Worm (Caenorhabditis elegans) whole organism, L2 larva: Measurements from ENCODE around the gene T10C6.10.

ENCODE experiments used
- C34F6.9 ChIP-seq: fragments of 150-350 bp; optimal IDR thresholded peaks from 2 replicates; lab custom pipeline; 2014; ENCODE audit warnings: missing biosample characterization, missing genetic modification characterization
- R02D3.7 ChIP-seq: fragments of 150-350 bp; optimal IDR thresholded peaks from 2 replicates; lab custom pipeline; 2014; ENCODE audit warnings: missing biosample characterization, missing genetic modification characterization
- Y55F3AM.14 ChIP-seq: fragments of 200-800 bp; sonication (Bioruptor generic); optimal IDR thresholded peaks from 2 replicates; lab custom pipeline; 2018; ENCODE audit warnings: mild to moderate bottlenecking, missing genetic modification characterization, missing compliant biosample characterization
- ZK546.5 ChIP-seq: sonication (generic microtip); optimal IDR thresholded peaks from 2 replicates; lab custom pipeline; 2017; ENCODE audit warnings: missing biosample characterization, missing genetic modification characterization
- alr-1 ChIP-seq: fragments of 150-350 bp; optimal IDR thresholded peaks from 2 replicates; lab custom pipeline; 2014; ENCODE audit warnings: missing biosample characterization, missing genetic modification characterization
- aly-2 ChIP-seq: fragments of 150-350 bp; optimal IDR thresholded peaks from 2 replicates; lab custom pipeline; 2014; ENCODE audit warnings: missing biosample characterization, missing genetic modification characterization
- blmp-1 ChIP-seq: sonication (generic microtip); optimal IDR thresholded peaks from 2 replicates; lab custom pipeline; 2017; ENCODE audit warnings: missing genetic modification characterization, mild to moderate bottlenecking, missing compliant biosample characterization, antibody characterized with exemption, moderate library complexity; ENCODE audit not compliant: insufficient read depth
- ceh-82 ChIP-seq: fragments of 150-350 bp; optimal IDR thresholded peaks from 2 replicates; lab custom pipeline; 2014; ENCODE audit warnings: missing biosample characterization, missing genetic modification characterization
- crh-2 ChIP-seq: sonication (generic microtip); optimal IDR thresholded peaks from 2 replicates; lab custom pipeline; 2017; ENCODE audit warnings: missing biosample characterization, missing genetic modification characterization
- dmd-4 ChIP-seq: sonication (generic microtip); optimal IDR thresholded peaks from 2 replicates; lab custom pipeline; 2017; ENCODE audit warnings: missing biosample characterization, missing genetic modification characterization
- egl-27 ChIP-seq: sonication (generic microtip); optimal IDR thresholded peaks from 3 replicates; lab custom pipeline; 2017; ENCODE audit warnings: missing biosample characterization, missing genetic modification reagents, missing genetic modification characterization
- elt-3 ChIP-seq: sonication (generic microtip); optimal IDR thresholded peaks from 2 replicates; lab custom pipeline; 2017; ENCODE audit warnings: missing biosample characterization, missing genetic modification characterization
- fos-1 ChIP-seq: fragments of 150-350 bp; optimal IDR thresholded peaks from 2 replicates; lab custom pipeline; 2014; ENCODE audit warnings: missing biosample characterization, missing genetic modification characterization
- gmeb-1 ChIP-seq: fragments of 150-350 bp; optimal IDR thresholded peaks from 2 replicates; lab custom pipeline; 2014; ENCODE audit warnings: missing biosample characterization, missing genetic modification characterization
- lin-11 ChIP-seq: fragments of 150-350 bp; sonication (generic microtip); optimal IDR thresholded peaks from 2 replicates; lab custom pipeline; 2014; ENCODE audit warnings: missing biosample characterization, missing genetic modification characterization, inconsistent platforms, mixed read lengths
- lin-13 ChIP-seq: fragments of 150-350 bp; optimal IDR thresholded peaks from 2 replicates; lab custom pipeline; 2014; ENCODE audit warnings: missing biosample characterization, missing genetic modification reagents, missing genetic modification characterization
- lsy-2 ChIP-seq, 2 experiments: fragments of 150-350 bp in 1 of 2; sonication (generic microtip) in 1 of 2; optimal IDR thresholded peaks; 2 replicates each; lab custom pipeline; 2014 to 2017; ENCODE audit warnings: missing biosample characterization in 2 of 2, missing genetic modification characterization in 2 of 2
- mab-5 ChIP-seq: fragments of 150-350 bp; optimal IDR thresholded peaks from 2 replicates; lab custom pipeline; 2014; ENCODE audit warnings: missing biosample characterization, missing genetic modification characterization
- mbf-1 ChIP-seq: sonication (generic microtip); optimal IDR thresholded peaks from 2 replicates; lab custom pipeline; 2017; ENCODE audit warnings: missing biosample characterization, missing genetic modification characterization
- nhr-10 ChIP-seq: sonication (generic microtip); optimal IDR thresholded peaks from 2 replicates; lab custom pipeline; 2017; ENCODE audit warnings: missing biosample characterization, missing genetic modification characterization
- nhr-11 ChIP-seq: fragments of 150-350 bp; optimal IDR thresholded peaks from 2 replicates; lab custom pipeline; 2014; ENCODE audit warnings: missing biosample characterization, missing genetic modification characterization
- nhr-12 ChIP-seq: fragments of 150-350 bp; optimal IDR thresholded peaks from 2 replicates; lab custom pipeline; 2014; ENCODE audit warnings: missing biosample characterization, missing genetic modification characterization
- nhr-129 ChIP-seq: fragments of 150-350 bp; optimal IDR thresholded peaks from 2 replicates; lab custom pipeline; 2014; ENCODE audit warnings: missing biosample characterization, missing genetic modification characterization
- nhr-23 ChIP-seq: fragments of 150-350 bp; optimal IDR thresholded peaks from 2 replicates; lab custom pipeline; 2014; ENCODE audit warnings: missing biosample characterization, missing genetic modification reagents, missing genetic modification characterization
- nhr-6 ChIP-seq: fragments of 150-350 bp; optimal IDR thresholded peaks from 2 replicates; lab custom pipeline; 2014; ENCODE audit warnings: missing biosample characterization, missing genetic modification characterization
- nhr-77 ChIP-seq: fragments of 150-350 bp; optimal IDR thresholded peaks from 2 replicates; lab custom pipeline; 2014; ENCODE audit warnings: missing biosample characterization, missing genetic modification characterization
- peb-1 ChIP-seq: fragments of 150-350 bp; optimal IDR thresholded peaks from 2 replicates; lab custom pipeline; 2014; ENCODE audit warnings: missing biosample characterization, missing genetic modification characterization
- skn-1 ChIP-seq: sonication (generic microtip); optimal IDR thresholded peaks from 2 replicates; lab custom pipeline; 2017; ENCODE audit warnings: missing biosample characterization, missing genetic modification characterization
- sma-3 ChIP-seq: sonication (generic microtip); optimal IDR thresholded peaks from 2 replicates; lab custom pipeline; 2016; ENCODE audit warnings: missing genetic modification reagents, missing genetic modification characterization, missing compliant biosample characterization
- sma-9 ChIP-seq, 2 experiments: fragments of 150-350 bp in 1 of 2; sonication (generic microtip) in 1 of 2; optimal IDR thresholded peaks; 2 replicates each; lab custom pipeline; 2014 to 2016; ENCODE audit warnings: missing genetic modification characterization in 2 of 2, mild to moderate bottlenecking in 1 of 2, missing biosample characterization in 1 of 2, missing compliant biosample characterization in 1 of 2, missing genetic modification reagents in 1 of 2, moderate library complexity in 1 of 2
- snpc-4 ChIP-seq: fragments of 150-350 bp; optimal IDR thresholded peaks from 2 replicates; lab custom pipeline; 2014; ENCODE audit warnings: missing biosample characterization, missing genetic modification characterization
- unc-39 ChIP-seq: fragments of 150-350 bp; optimal IDR thresholded peaks from 2 replicates; lab custom pipeline; 2014; ENCODE audit warnings: missing biosample characterization, missing genetic modification characterization
- unc-55 ChIP-seq: fragments of 150-350 bp; sonication (generic microtip); optimal IDR thresholded peaks from 3 replicates; lab custom pipeline; 2014; ENCODE audit warnings: missing biosample characterization, missing genetic modification reagents, missing genetic modification characterization
- unc-62 ChIP-seq: fragments of 150-350 bp; optimal IDR thresholded peaks from 2 replicates; lab custom pipeline; 2014; ENCODE audit warnings: missing biosample characterization, missing genetic modification reagents, missing genetic modification characterization
- zag-1 ChIP-seq: fragments of 150-350 bp; optimal IDR thresholded peaks from 2 replicates; lab custom pipeline; 2014; ENCODE audit warnings: missing biosample characterization, missing genetic modification characterization
- ztf-11 ChIP-seq: sonication (generic microtip); optimal IDR thresholded peaks from 2 replicates; lab custom pipeline; 2017; ENCODE audit warnings: missing biosample characterization, missing genetic modification characterization
- ztf-4 ChIP-seq: fragments of 150-350 bp; optimal IDR thresholded peaks from 2 replicates; lab custom pipeline; 2014; ENCODE audit warnings: missing biosample characterization, missing genetic modification characterization

T10C6.10 gene

DNA sequence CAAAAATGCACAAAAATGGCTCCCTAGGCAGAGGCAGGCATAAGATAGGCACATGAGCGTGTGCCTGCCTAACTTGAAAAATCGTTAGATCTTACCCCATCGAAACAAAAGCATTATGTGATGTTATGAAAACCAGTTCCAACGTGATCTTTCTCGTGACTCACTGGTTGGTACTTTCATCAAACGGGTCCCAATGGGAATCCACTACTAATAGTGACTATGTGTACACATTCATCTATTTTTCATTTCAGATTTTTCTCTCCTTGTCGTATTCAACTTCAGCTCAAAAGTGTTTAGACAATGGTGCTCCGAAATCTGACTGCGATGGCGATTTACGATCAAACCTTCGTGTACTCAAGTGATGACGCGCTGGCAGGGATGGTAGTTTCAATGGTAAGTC is 18.5 kb upstream of the T10C6.10 start, which contains the start of gene srx-43:
TSS of gene srx-43 (plus strand) at position 301 of the 400 bp plus-strand sequence.
- no peak for TF ChIP-seq unc-39
- no peak for TF ChIP-seq crh-2 (tag; lab: Kevin White, UChicago)
- no peak for TF ChIP-seq nhr-10 (tag; lab: Kevin White, UChicago)
- no peak for TF ChIP-seq ztf-4
- TF ChIP-seq ZK546.5 (tag; lab: Kevin White, UChicago) = no peak
- no peak for TF ChIP-seq mbf-1
- no peak for TF ChIP-seq nhr-129 (tag; lab: Kevin White, UChicago)
- no peak for TF ChIP-seq C34F6.9 (tag; lab: Kevin White, UChicago)
- TF ChIP-seq nhr-6 = no peak
- no peak for TF ChIP-seq alr-1 (tag; lab: Kevin White, UChicago)
- TF ChIP-seq gmeb-1 (tag; lab: Kevin White, UChicago) = no peak
- no peak for TF ChIP-seq lin-11 (tag; lab: Kevin White, UChicago)
- no peak for TF ChIP-seq aly-2 (tag; lab: Kevin White, UChicago)
- no peak for TF ChIP-seq elt-3 (tag; lab: Kevin White, UChicago)
- TF ChIP-seq mab-5 = no peak
- TF ChIP-seq unc-62 (GFP tag; lab: Kevin White, UChicago) = no peak

- TF ChIP-seq peb-1 (tag; lab: Kevin White, UChicago) (no peak), lin-13 (no peak), nhr-12 (tag; lab: Kevin White, UChicago) (no peak), zag-1 (no peak), R02D3.7 (tag; lab: Kevin White, UChicago) (no peak), unc-55 (GFP tag; lab: Kevin White, UChicago) (no peak), lin-11 (tag; lab: Kevin White, UChicago) (no peak), ztf-4 (no peak), unc-39 (no peak), egl-27 (tag; lab: Kevin White, UChicago) (no peak), sma-9 (GFP tag; optimal IDR thresholded peaks at IDR 0.05; lab: Kevin White, UChicago) (no peak), sma-9 (tag; optimal IDR thresholded peaks at IDR 0.05; lab: Kevin White, UChicago) (no peak), ztf-11 (no peak), dmd-4 (tag; lab: Kevin White, UChicago) (no peak), ceh-82 (tag; lab: Kevin White, UChicago) (no peak), unc-62 (GFP tag; lab: Kevin White, UChicago) (no peak), nhr-10 (tag; lab: Kevin White, UChicago) (no peak), skn-1 (tag; lab: Kevin White, UChicago) (no peak)
These were observed 16.2 kb upstream of the T10C6.10 start, which contains the start of gene srx-44 for ce11 chrV:16020042-16020441. Gene srx-44 (plus strand): TSS chrV:16020342.

- TF ChIP-seq crh-2 (tag; lab: Kevin White, UChicago) (peak; percentile 42), unc-39 (no peak), lsy-2 (tag; optimal IDR thresholded peaks at IDR 0.05; lab: Kevin White, UChicago) (no peak), sma-3 (GFP tag; lab: Kevin White, UChicago) (peak; percentile 52), nhr-129 (tag; lab: Kevin White, UChicago) (peak; percentile 12), sma-9 (GFP tag; optimal IDR thresholded peaks at IDR 0.05; lab: Kevin White, UChicago) (peak; percentile 32), sma-9 (tag; optimal IDR thresholded peaks at IDR 0.05; lab: Kevin White, UChicago) (no peak), C34F6.9 (tag; lab: Kevin White, UChicago) (peak; percentile 2), Y55F3AM.14 (GFP tag; lab: Kevin White, UChicago) (no peak), lin-13 (peak; percentile 4), snpc-4 (peak; percentile 31), unc-55 (GFP tag; lab: Kevin White, UChicago) (peak; percentile 41), gmeb-1 (tag; lab: Kevin White, UChicago) (peak; percentile 87), nhr-11 (tag; lab: Kevin White, UChicago) (no peak)
These were observed 13.6 kb upstream of the T10C6.10 start for ce11 chrV:16022600-16022999.

- no peak for TF ChIP-seq nhr-23
These were observed 13.2 kb upstream of the T10C6.10 start, which contains the start of gene cwc-15 for ce11 chrV:16023051-16023450. Gene cwc-15 (plus strand): TSS chrV:16023351.

DNA sequence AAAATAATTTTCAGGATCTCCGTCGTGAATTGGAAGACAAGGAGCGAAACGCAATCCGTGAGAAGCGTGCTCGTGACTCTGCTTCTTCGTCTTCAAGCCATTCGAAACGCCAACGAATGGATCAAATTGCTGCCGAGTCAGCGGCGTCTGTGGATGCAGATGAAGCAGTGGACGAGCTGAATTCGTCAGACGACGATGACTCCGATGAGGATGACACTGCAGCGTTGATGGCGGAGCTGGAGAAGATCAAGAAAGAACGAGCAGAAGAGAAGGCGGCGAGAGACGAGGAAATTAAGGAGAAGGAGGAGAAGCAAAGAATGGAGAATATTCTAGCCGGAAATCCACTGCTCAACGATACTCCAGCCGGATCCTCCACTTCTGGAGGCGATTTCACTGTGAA is 12.7 kb upstream of the T10C6.10 start:
- TF ChIP-seq unc-62 (GFP tag; lab: Kevin White, UChicago) = no peak
- no peak for TF ChIP-seq alr-1 (tag; lab: Kevin White, UChicago)
- TF ChIP-seq nhr-12 (tag; lab: Kevin White, UChicago) = no peak
- TF ChIP-seq nhr-6 = no peak
- no peak for TF ChIP-seq lsy-2 (tag; optimal IDR thresholded peaks at IDR 0.05; lab: Kevin White, UChicago)
- no peak for TF ChIP-seq nhr-77 (tag; lab: Kevin White, UChicago)
- no peak for TF ChIP-seq unc-55 (GFP tag; lab: Kevin White, UChicago)
- TF ChIP-seq fos-1 = no peak
- TF ChIP-seq blmp-1 = no peak
